Worm (Caenorhabditis elegans) whole organism, L3 larva: ENCODE results near the gene T16G12.6.

Experiments
- R02D3.7 ChIP-seq: fragments of 150-350 bp; optimal IDR thresholded peaks from 2 replicates; lab custom pipeline; 2014; ENCODE audit warnings: missing biosample characterization, missing genetic modification characterization
- ama-1 ChIP-seq: fragments of 150-350 bp; optimal IDR thresholded peaks from 2 replicates; lab custom pipeline; 2018
- ceh-28 ChIP-seq: fragments of 150-350 bp; optimal IDR thresholded peaks from 2 replicates; lab custom pipeline; 2014; ENCODE audit warnings: missing biosample characterization, missing genetic modification reagents, missing genetic modification characterization
- egl-5 ChIP-seq: fragments of 150-350 bp; optimal IDR thresholded peaks from 2 replicates; lab custom pipeline; 2017; ENCODE audit warnings: missing biosample characterization, missing genetic modification reagents, missing genetic modification characterization, inconsistent platforms
- elt-2 ChIP-seq: sonication (generic microtip); optimal IDR thresholded peaks from 2 replicates; lab custom pipeline; 2016; ENCODE audit warnings: missing genetic modification reagents, mild to moderate bottlenecking, missing genetic modification characterization, missing compliant biosample characterization
- elt-3 ChIP-seq, 3 experiments: fragments of 150-350 bp in 1 of 3; sonication (generic microtip) in 2 of 3; optimal IDR thresholded peaks; 2 replicates in 2 of 3; 4 replicates in 1 of 3; lab custom pipeline; 2014 to 2017; ENCODE audit warnings: missing biosample characterization in 3 of 3, missing genetic modification characterization in 3 of 3
- fkh-10 ChIP-seq: sonication (generic microtip); optimal IDR thresholded peaks from 2 replicates; lab custom pipeline; 2017; ENCODE audit warnings: missing biosample characterization, missing genetic modification reagents, missing genetic modification characterization
- fos-1 ChIP-seq: fragments of 150-350 bp; optimal IDR thresholded peaks from 2 replicates; lab custom pipeline; 2014; ENCODE audit warnings: missing biosample characterization, missing genetic modification characterization
- hmg-11 ChIP-seq: sonication (generic microtip); optimal IDR thresholded peaks from 2 replicates; lab custom pipeline; 2016; ENCODE audit warnings: missing genetic modification characterization, missing compliant biosample characterization
- lin-15B ChIP-seq: fragments of 150-350 bp; optimal IDR thresholded peaks from 2 replicates; lab custom pipeline; 2014; ENCODE audit warnings: missing biosample characterization, missing genetic modification characterization
- lin-39 ChIP-seq: fragments of 150-350 bp; optimal IDR thresholded peaks from 2 replicates; lab custom pipeline; 2018; ENCODE audit warnings: missing biosample characterization, missing genetic modification reagents, missing genetic modification characterization
- nfya-1 ChIP-seq: sonication (generic microtip); optimal IDR thresholded peaks from 2 replicates; lab custom pipeline; 2017; ENCODE audit warnings: missing genetic modification characterization, mild to moderate bottlenecking, missing compliant biosample characterization, antibody characterized with exemption, moderate library complexity; ENCODE audit not compliant: insufficient read depth
- nhr-23 ChIP-seq: fragments of 150-350 bp; optimal IDR thresholded peaks from 2 replicates; lab custom pipeline; 2014; ENCODE audit warnings: missing biosample characterization, missing genetic modification reagents, missing genetic modification characterization
- nhr-28 ChIP-seq: fragments of 150-350 bp; optimal IDR thresholded peaks from 2 replicates; lab custom pipeline; 2014; ENCODE audit warnings: missing biosample characterization, missing genetic modification characterization
- nhr-43 ChIP-seq: sonication (generic microtip); optimal IDR thresholded peaks from 2 replicates; lab custom pipeline; 2016; ENCODE audit warnings: mild to moderate bottlenecking, missing genetic modification characterization, missing compliant biosample characterization; ENCODE audit not compliant: poor library complexity, severe bottlenecking
- pha-4 ChIP-seq: fragments of 150-350 bp; optimal IDR thresholded peaks from 2 replicates; lab custom pipeline; 2014; ENCODE audit warnings: missing biosample characterization, missing genetic modification reagents, missing genetic modification characterization
- pqm-1 ChIP-seq: fragments of 150-350 bp; optimal IDR thresholded peaks from 2 replicates; lab custom pipeline; 2017; ENCODE audit warnings: missing biosample characterization, missing genetic modification characterization, inconsistent platforms
- zag-1 ChIP-seq: fragments of 150-350 bp; optimal IDR thresholded peaks from 2 replicates; lab custom pipeline; 2014; ENCODE audit warnings: missing biosample characterization, missing genetic modification characterization

Gene T16G12.6

ce11 chrIII:10112958-10113357 is 43.6 kb downstream of the T16G12.6 start, which contains the start of gene vps-29:
Gene vps-29 (minus strand): TSS chrIII:10113058.
- TF ChIP-seq egl-5: no peak

ce11 chrIII:10114662-10115061 is 45.3 kb downstream of the T16G12.6 start, which contains the start of the genes ZK1128.1 and mett-10:
Gene ZK1128.1 (minus strand): TSS chrIII:10114760.
Gene mett-10 (plus strand): TSS chrIII:10115036.
- TF ChIP-seq pqm-1 (no peak), lin-15B (tag; lab: Kevin White, UChicago) (peak; percentile 45), nhr-23 (tag; lab: Kevin White, UChicago) (peak; percentile 18), pha-4 (peak; percentile 51), nfya-1 (tag; lab: Kevin White, UChicago) (peak; percentile 39), fos-1 (tag; lab: Kevin White, UChicago) (no peak), R02D3.7 (tag; lab: Kevin White, UChicago) (peak; percentile 85)

ce11 chrIII:10118818-10119217 is 49.4 kb downstream of the T16G12.6 start, which contains the start of gene ZK1128.3:
Gene ZK1128.3 (minus strand): TSS chrIII:10118918.
- TF ChIP-seq elt-2 (tag; lab: Kevin White, UChicago) (no peak), lin-39 (tag; lab: Kevin White, UChicago) (no peak), ama-1 (lab: Kevin White, UChicago) (no peak), fkh-10 (GFP tag; lab: Kevin White, UChicago) (no peak), zag-1 (no peak)

- TF ChIP-seq elt-3 (tag; optimal IDR thresholded peaks at IDR 0.05; lab: Kevin White, UChicago) (no peak), hmg-11 (tag; lab: Kevin White, UChicago) (peak; percentile 33), ceh-28 (tag; lab: Kevin White, UChicago) (peak; percentile 79), nfya-1 (tag; lab: Kevin White, UChicago) (peak; percentile 41)
These were observed 50.9 kb downstream of the T16G12.6 start, which contains the start of the genes gtf-2H3 and ham-3 for ce11 chrIII:10120076-10120831. Gene gtf-2H3 (minus strand): TSS chrIII:10120148. Gene ham-3 (plus strand): TSS chrIII:10120781.

- TF ChIP-seq nhr-28 (tag; lab: Kevin White, UChicago) (no peak), nfya-1 (tag; lab: Kevin White, UChicago) (peak; percentile 43), R02D3.7 (tag; lab: Kevin White, UChicago) (peak; percentile 76), ceh-28 (tag; lab: Kevin White, UChicago) (no peak), nhr-43 (tag; lab: Kevin White, UChicago) (peak; percentile 51), lin-15B (tag; lab: Kevin White, UChicago) (peak; percentile 60), lin-39 (tag; lab: Kevin White, UChicago) (peak; percentile 9)
- TF ChIP-seq, all 47 proteins: peak for 5
These were observed 54.3 kb downstream of the T16G12.6 start, which contains the start of gene ttll-4 for ce11 chrIII:10123586-10124233. Gene ttll-4 (plus strand): TSS chrIII:10124183.
